Fruit fly (Drosophila melanogaster): ENCODE data around the gene CG34124.

CG34124 gene

DNA sequence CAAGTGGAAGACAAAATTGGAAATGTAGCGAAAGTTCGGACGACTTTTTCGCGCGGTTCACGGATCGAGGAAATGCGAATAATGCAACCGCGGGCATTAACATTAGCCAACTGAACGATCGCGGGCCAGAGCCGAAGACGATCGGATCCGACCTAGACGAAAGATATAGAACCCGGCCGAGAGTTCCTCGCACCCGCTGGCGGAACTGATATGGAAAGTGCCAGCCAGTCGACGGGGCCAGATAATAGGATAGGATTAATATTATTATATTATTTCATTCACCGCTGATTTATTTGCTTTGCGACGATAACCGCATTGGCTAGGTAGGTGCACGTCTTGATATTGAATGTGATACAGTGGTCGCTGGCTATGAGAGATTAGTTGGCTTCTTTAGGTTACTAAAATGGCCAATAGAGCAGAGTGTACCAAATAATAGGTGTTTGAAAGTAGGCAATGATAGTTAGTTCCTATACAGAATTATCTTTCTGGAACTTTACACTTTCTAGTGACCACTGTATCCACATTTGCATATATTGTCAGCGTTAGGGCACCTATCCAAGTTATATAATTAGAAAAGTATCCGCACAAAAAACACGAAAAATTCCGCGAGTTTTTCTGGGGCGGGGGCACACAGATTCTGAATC lies 41.3 kb downstream of the CG34124 start (continued):
- TF ChIP-seq btn (GFP tag; optimal IDR thresholded peaks at IDR 0.05), result peak; percentile 75
- peak; percentile 49; the same call in 1 of the 2 replicates for TF ChIP-seq CG4730 (GFP tag; IDR thresholded peaks at IDR 0.05)
- TF ChIP-seq CG10366 (GFP tag; IDR thresholded peaks at IDR 0.05), result peak; percentile 69
- no peak for TF ChIP-seq fd102C (GFP tag; optimal IDR thresholded peaks at IDR 0.05)
- TF ChIP-seq dpn (GFP tag; optimal IDR thresholded peaks at IDR 0.05), result peak; percentile 67 to 75
- peak; percentile 25 for TF ChIP-seq jing (GFP tag; optimal IDR thresholded peaks at IDR 0.05)
- TF ChIP-seq CG32532 (GFP tag; IDR thresholded peaks at IDR 0.05), result peak; percentile 84
- no peak for TF ChIP-seq chinmo (GFP tag; IDR thresholded peaks at IDR 0.05; ENCODE audit: partially characterized antibody)
- TF ChIP-seq gsb-n (tag; optimal IDR thresholded peaks at IDR 0.05), result peak; percentile 56
- TF ChIP-seq CG12155 (GFP tag; optimal IDR thresholded peaks at IDR 0.05), result peak; percentile 70
- TF ChIP-seq CG10321 (GFP tag; IDR thresholded peaks at IDR 0.05), result no peak
- TF ChIP-seq pita (GFP tag; optimal IDR thresholded peaks at IDR 0.05), result no peak
- TF ChIP-seq Fer3 (tag; optimal IDR thresholded peaks at IDR 0.05), result peak; percentile 69
- TF ChIP-seq CG15269 (tag; optimal IDR thresholded peaks at IDR 0.05), result peak; percentile 80
- peak; percentile 40; the same call in 1 of the 3 replicates for TF ChIP-seq croc (GFP tag; conservative IDR thresholded peaks at IDR 0.05)
- peak; percentile 61 for TF ChIP-seq ems (GFP tag; optimal IDR thresholded peaks at IDR 0.05)
- peak; percentile 78 for TF ChIP-seq CG11504 (tag; optimal IDR thresholded peaks at IDR 0.05)
- peak; percentile 49 for TF ChIP-seq CG30403 (GFP tag; optimal IDR thresholded peaks at IDR 0.05)
- peak; percentile 67 for TF ChIP-seq CG10959 (GFP tag; IDR thresholded peaks at IDR 0.05)
- no peak for TF ChIP-seq CG1529 (GFP tag; optimal IDR thresholded peaks at IDR 0.05)
- no peak for TF ChIP-seq CG12236 (GFP tag; optimal IDR thresholded peaks at IDR 0.05)
- no peak for TF ChIP-seq sna (GFP tag; IDR thresholded peaks at IDR 0.05; ENCODE audit: partially characterized antibody)
- TF ChIP-seq tin (GFP tag; optimal IDR thresholded peaks at IDR 0.05), result peak; percentile 69
- peak; percentile 25 for TF ChIP-seq CG2202 (tag; optimal IDR thresholded peaks at IDR 0.05)
- no peak for TF ChIP-seq kni (GFP tag; optimal IDR thresholded peaks at IDR 0.05)
- TF ChIP-seq CG17802 (tag; optimal IDR thresholded peaks at IDR 0.05), result no peak
- TF ChIP-seq cad (GFP tag; optimal IDR thresholded peaks at IDR 0.05), result no peak
- TF ChIP-seq Camta (GFP tag; optimal IDR thresholded peaks at IDR 0.05), result peak; percentile 30
- no peak for TF ChIP-seq Hr78 (GFP tag; optimal IDR thresholded peaks at IDR 0.05)
- TF ChIP-seq CG18619 (GFP tag; optimal IDR thresholded peaks at IDR 0.05), result peak; percentile 48
- TF ChIP-seq Antp (GFP tag; optimal IDR thresholded peaks at IDR 0.05), result peak; percentile 57
- no peak for TF ChIP-seq zen (tag; optimal IDR thresholded peaks at IDR 0.05)
- no peak for TF ChIP-seq twi (tag; optimal IDR thresholded peaks at IDR 0.05)
- peak; percentile 78 for TF ChIP-seq sisA (GFP tag; IDR thresholded peaks at IDR 0.05)
- TF ChIP-seq Asciz (GFP tag; optimal IDR thresholded peaks at IDR 0.05), result peak; percentile 52
- TF ChIP-seq CG34376 (GFP tag; optimal IDR thresholded peaks at IDR 0.05), result peak; percentile 42
- TF ChIP-seq lmd (GFP tag; IDR thresholded peaks at IDR 0.05), result peak; percentile 82
- TF ChIP-seq CG10462 (GFP tag; optimal IDR thresholded peaks at IDR 0.05), result peak; percentile 14
- no peak for TF ChIP-seq gcm2 (GFP tag; optimal IDR thresholded peaks at IDR 0.05)
- peak; percentile 61; the same call in 2 of the 3 replicates for TF ChIP-seq otp (GFP tag; IDR thresholded peaks at IDR 0.05)
- TF ChIP-seq CG6272 (GFP tag; IDR thresholded peaks at IDR 0.05), result 0 out of 2 replicates have a peak, but pooled peaks have one; percentile 46
- TF ChIP-seq nerfin-1 (tag; optimal IDR thresholded peaks at IDR 0.05), result peak; percentile 4
- TF ChIP-seq BtbVII (GFP tag; optimal IDR thresholded peaks at IDR 0.05), result peak; percentile 70
- TF ChIP-seq CG2712 (tag; optimal IDR thresholded peaks at IDR 0.05), result peak; percentile 72
- TF ChIP-seq CG10274 (GFP tag; optimal IDR thresholded peaks at IDR 0.05), result peak; percentile 28
- TF ChIP-seq Elba2 (GFP tag; optimal IDR thresholded peaks at IDR 0.05), result no peak
- TF ChIP-seq CG18011 (GFP tag; optimal IDR thresholded peaks at IDR 0.05), result no peak
- TF ChIP-seq pfk (GFP tag; optimal IDR thresholded peaks at IDR 0.05), result no peak
- no peak for TF ChIP-seq Eip74EF (GFP tag; optimal IDR thresholded peaks at IDR 0.05)

All from whole organism, embryonic.